Worm (Caenorhabditis elegans): Measurements from ENCODE around the gene mrpl-46.

- TF ChIP-seq rbr-2 (tag; optimal IDR thresholded peaks at IDR 0.05) (no peak), nhr-25 (tag; optimal IDR thresholded peaks at IDR 0.05; ENCODE audit: borderline replicate concordance, insufficient read depth) (no peak)
These were observed 12.9 kb upstream of the mrpl-46 start, which contains the start of gene F56B3.6 for ce11 chrIV:787755-788154.

All from whole organism, L4 larva.